Fruit fly (Drosophila melanogaster) whole organism: ENCODE measurements around the gene CG18301.

ENCODE experiments used
- CG8478 ChIP-seq: fragments of >200 bp; optimal IDR thresholded peaks from 2 replicates; lab custom pipeline; 2018; ENCODE audit warnings: inconsistent platforms
- Dll ChIP-seq: fragments of >200 bp; optimal IDR thresholded peaks from 2 replicates; lab custom pipeline; 2017
- EcR ChIP-seq, 2 experiments: fragments of >200 bp; optimal IDR thresholded peaks; 2 replicates each; lab custom pipeline; 2017; ENCODE audit warnings: missing biosample characterization in 2 of 2, missing genetic modification characterization in 2 of 2, missing genetic modification reagents in 2 of 2
- pan ChIP-seq: fragments of >200 bp; optimal IDR thresholded peaks from 2 replicates; lab custom pipeline; 2017
- psq ChIP-seq: fragments of >200 bp; optimal IDR thresholded peaks from 2 replicates; lab custom pipeline; 2017
- usp ChIP-seq: fragments of >200 bp; optimal IDR thresholded peaks from 2 replicates; lab custom pipeline; 2017; ENCODE audit warnings: missing biosample characterization, missing genetic modification characterization, mixed read lengths

The CG18301 gene

DNA sequence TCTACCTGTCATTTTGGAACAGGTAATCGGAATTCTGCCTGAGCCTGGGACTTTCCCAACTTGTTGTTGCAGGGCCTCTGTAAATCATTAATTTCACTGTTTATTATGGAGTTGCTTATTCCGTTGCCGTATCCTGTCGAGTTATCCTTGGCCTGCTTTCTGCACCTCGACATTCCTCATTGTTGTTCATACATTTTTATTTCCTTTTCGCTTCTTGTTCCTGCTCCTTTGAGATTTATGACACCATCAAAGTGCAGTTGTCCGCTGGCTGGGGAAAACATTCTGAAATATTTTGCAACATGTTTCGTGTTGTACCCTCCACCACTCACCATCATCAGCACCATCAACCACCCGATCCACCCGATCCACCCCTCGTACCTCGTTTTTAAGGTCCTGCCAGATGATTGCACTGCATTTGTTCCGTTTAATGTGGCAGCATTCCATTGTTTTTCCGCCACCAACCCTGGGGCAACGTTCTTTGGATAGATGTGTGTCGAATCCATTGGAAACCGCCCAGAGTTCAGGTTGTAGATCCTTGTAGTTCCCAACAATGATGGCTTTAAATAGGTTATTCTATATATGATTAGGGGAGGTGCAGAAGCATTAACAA, 17.3 kb downstream of the CG18301 start:
- TF ChIP-seq CG8478 (lab: Kevin White, UChicago): no peak
- TF ChIP-seq Dll: no peak
- no peak for TF ChIP-seq usp (GFP tag; lab: Kevin White, UChicago)
- no peak for TF ChIP-seq EcR (GFP tag; optimal IDR thresholded peaks at IDR 0.05; lab: Kevin White, UChicago)
- TF ChIP-seq psq (lab: Kevin White, UChicago): no peak
- no peak for TF ChIP-seq pan (lab: Kevin White, UChicago)

DNA sequence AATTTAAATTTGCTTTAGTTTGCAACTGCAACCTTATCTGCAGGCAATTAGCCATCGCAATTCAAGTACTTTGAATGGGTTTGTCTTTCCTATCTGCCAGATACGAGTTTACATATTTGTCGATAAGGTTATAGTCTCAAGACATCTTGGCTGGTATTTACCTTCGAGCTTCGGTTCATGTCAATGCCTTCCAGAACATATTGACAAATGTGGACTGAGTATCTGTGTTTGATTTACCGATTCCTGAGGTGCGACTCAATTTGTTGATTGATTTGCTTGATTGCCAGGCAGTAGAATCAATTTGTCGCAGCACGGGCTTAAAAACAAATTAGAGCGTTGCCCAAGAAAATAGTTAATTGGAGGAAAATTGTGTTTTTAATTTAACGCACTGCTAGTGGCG, 21.2 kb downstream of the CG18301 start:
- TF ChIP-seq Dll: no peak
- TF ChIP-seq CG8478 (lab: Kevin White, UChicago): no peak
- TF ChIP-seq psq (lab: Kevin White, UChicago): no peak
- no peak for TF ChIP-seq EcR (GFP tag; optimal IDR thresholded peaks at IDR 0.05; lab: Kevin White, UChicago)
- TF ChIP-seq pan (lab: Kevin White, UChicago): no peak
- TF ChIP-seq usp (GFP tag; lab: Kevin White, UChicago): no peak

dm6 chr2L:10553692-10554091, 22.1 kb downstream of the CG18301 start:
- TF ChIP-seq EcR (GFP tag; optimal IDR thresholded peaks at IDR 0.05; lab: Kevin White, UChicago): no peak
- no peak for TF ChIP-seq CG8478 (lab: Kevin White, UChicago)
- TF ChIP-seq Dll: no peak
- no peak for TF ChIP-seq psq (lab: Kevin White, UChicago)
- no peak for TF ChIP-seq pan (lab: Kevin White, UChicago)
- TF ChIP-seq usp (GFP tag; lab: Kevin White, UChicago): no peak

DNA sequence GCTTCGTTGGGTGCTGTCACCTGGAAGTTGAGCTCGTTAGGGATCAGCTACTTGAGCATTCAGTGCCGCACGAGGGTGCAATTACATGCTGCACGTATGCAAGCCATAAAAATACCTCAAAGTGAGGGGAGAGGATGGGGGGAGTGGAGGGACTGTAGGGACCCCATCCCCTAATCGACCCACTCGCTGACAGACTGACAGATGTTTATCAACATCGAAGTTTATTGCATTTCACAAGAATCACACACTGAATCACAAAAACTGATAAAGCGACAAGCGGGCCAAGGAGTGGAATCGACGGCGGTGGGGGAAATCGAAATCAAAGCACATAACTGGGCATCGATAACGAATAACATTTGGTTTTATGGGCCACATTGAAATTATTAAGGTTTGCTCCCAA, 23.1 kb downstream of the CG18301 start:
- no peak for TF ChIP-seq CG8478 (lab: Kevin White, UChicago)
- TF ChIP-seq psq (lab: Kevin White, UChicago): no peak
- no peak for TF ChIP-seq usp (GFP tag; lab: Kevin White, UChicago)
- TF ChIP-seq Dll: no peak
- TF ChIP-seq pan (lab: Kevin White, UChicago): no peak
- TF ChIP-seq EcR (GFP tag; optimal IDR thresholded peaks at IDR 0.05; lab: Kevin White, UChicago): no peak

DNA sequence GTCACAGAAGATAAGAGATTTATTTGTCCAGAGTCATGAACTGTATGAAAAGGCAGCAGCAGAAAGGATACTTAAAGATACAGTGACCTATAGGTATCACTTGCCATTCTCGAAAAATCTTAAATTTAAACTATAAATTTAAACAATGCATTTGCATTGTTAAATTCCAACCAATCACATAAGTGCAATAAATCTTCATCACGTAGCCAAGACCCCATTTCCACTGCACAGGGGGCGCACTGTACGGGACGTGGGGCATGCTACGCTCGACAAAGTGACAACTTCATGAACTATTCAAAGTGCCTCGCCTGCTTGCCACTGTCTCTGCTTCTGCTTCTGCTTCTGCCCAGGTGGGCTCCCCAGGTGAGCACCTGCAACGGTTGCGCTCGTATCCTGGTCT, 23.6 kb downstream of the CG18301 start:
- TF ChIP-seq EcR (GFP tag; optimal IDR thresholded peaks at IDR 0.05; lab: Kevin White, UChicago) (no peak), pan (lab: Kevin White, UChicago) (no peak), usp (GFP tag; lab: Kevin White, UChicago) (no peak), CG8478 (lab: Kevin White, UChicago) (no peak), psq (lab: Kevin White, UChicago) (no peak)

- TF ChIP-seq Dll (no peak), psq (lab: Kevin White, UChicago) (no peak), pan (lab: Kevin White, UChicago) (no peak)
Observed at dm6 chr2L:10565674-10566073, 34.1 kb downstream of the CG18301 start.

DNA sequence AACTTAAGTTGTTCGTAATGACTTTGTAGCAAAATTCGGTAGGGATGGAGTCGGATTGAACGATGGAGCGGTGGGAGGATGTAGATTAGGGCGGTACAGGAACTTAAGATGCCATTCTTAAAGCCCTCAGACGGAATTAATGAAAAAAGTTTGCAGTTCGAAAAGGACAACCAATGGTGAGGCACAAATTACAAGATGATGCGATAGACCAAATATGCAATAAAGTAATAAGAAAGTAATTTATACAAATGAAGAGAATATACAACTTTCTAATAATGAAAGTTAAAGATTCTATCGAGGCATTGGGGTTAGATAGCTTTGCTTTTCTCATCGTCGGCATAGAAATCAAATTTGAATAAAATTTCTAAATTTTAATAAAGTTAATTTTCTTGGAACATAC, 35.3 kb downstream of the CG18301 start, which contains the start of gene CG6138:
Gene CG6138, plus strand, starts transcription at position 301 of the 400 bp plus-strand sequence.
- TF ChIP-seq CG8478 (lab: Kevin White, UChicago) (no peak), EcR (GFP tag; optimal IDR thresholded peaks at IDR 0.05; lab: Kevin White, UChicago) (no peak), usp (GFP tag; lab: Kevin White, UChicago) (no peak), pan (lab: Kevin White, UChicago) (no peak), Dll (no peak), psq (lab: Kevin White, UChicago) (no peak)

- TF ChIP-seq psq (lab: Kevin White, UChicago): no peak
- TF ChIP-seq CG8478 (lab: Kevin White, UChicago): no peak
- TF ChIP-seq pan (lab: Kevin White, UChicago): no peak
- TF ChIP-seq Dll: no peak
- no peak for TF ChIP-seq usp (GFP tag; lab: Kevin White, UChicago)
- TF ChIP-seq EcR (GFP tag; optimal IDR thresholded peaks at IDR 0.05; lab: Kevin White, UChicago): no peak
Observed at dm6 chr2L:10577692-10578091, 46.1 kb downstream of the CG18301 start, which contains the start of gene w-cup. TSS of gene w-cup (minus strand) at chr2L:10577792.

DNA sequence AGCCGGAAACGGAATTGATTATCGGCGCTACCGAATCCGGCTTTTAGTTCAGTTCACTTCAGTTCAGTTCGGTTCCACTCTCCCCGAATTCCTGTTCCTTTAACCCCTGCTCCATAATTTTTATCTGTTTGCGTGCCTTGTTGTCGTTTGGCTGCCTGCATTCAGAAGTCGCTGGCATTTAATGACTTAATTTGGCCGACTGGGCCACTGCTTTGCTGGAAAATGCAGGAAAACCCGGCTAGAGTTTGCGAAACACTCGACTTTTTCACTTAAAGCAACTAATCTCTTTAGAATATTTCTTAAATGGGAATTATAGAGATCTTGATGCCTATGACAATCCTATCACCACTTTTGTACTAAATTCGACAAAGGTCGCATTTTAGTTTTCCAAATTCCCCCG, 47.8 kb downstream of the CG18301 start, which contains the start of gene CG34160:
Gene CG34160, plus strand, starts transcription at position 301 of the 400 bp plus-strand sequence.
- TF ChIP-seq psq (lab: Kevin White, UChicago): no peak

DNA sequence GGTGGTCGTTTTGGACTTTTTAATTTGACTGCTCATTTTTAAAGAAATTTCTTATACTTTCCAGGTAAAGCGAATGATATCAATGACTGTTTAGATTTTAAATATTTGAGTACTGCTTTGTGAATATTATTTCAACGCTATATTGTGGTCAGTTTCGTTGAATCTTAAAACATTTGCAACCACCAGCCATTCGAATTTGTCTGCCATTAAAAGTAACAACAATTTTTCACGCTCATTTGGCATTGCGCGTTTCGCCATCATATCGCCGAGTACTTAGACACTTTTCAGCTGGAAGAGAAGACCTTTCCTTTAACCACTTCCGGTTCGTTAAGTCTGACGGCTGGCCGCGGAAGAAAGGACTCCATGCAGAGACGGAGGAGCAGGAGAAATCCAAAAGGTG, 50.0 kb downstream of the CG18301 start, which contains the start of gene CG34161:
Gene CG34161, minus strand, starts transcription at position 101 of the 400 bp plus-strand sequence.
- no peak for TF ChIP-seq CG8478 (lab: Kevin White, UChicago)
- no peak for TF ChIP-seq pan (lab: Kevin White, UChicago)
- TF ChIP-seq usp (GFP tag; lab: Kevin White, UChicago): no peak
- TF ChIP-seq Dll: no peak
- no peak for TF ChIP-seq psq (lab: Kevin White, UChicago)
- TF ChIP-seq EcR (GFP tag; optimal IDR thresholded peaks at IDR 0.05; lab: Kevin White, UChicago): no peak
